Fruit fly (Drosophila melanogaster): ENCODE data around the gene Arl1.

Gene Arl1

DNA sequence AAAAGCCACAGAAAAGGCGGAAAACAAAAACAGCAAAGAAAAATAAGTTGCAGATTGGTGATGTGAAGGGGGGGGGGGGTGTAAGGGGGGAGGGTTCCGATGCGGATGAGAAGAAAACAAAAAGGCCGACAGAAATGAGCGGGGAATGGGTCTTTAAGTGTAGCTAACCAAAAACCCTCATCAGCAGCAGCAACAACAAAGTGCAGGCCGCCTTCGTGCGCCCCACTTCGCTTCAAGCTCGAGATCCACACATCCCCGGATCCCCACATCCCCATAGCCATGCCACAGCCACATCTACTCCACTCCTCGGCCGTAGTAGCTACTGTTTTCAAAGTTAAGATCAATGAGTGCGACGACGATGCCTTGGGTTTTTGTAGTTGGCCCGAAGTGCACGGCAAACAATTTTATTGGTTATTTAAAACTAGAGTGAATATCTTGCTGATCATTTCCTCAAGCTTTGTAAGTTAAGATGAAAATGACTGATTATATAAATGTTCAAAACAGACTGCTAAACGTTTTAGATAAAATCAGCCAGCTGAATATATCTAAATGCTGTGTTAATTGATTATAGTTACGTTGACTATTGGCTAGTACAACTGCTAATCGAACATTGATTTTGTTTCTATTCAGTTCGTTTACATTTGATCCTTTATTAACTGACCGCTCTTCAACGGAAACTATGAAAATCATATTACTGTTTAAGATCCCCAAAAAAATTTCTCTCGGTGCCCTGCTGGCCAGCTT is 41.5 kb downstream of the Arl1 start (continued):
- TF ChIP-seq CG2875 (GFP tag; optimal IDR thresholded peaks at IDR 0.05) (peak; percentile 10), Myb (GFP tag; optimal IDR thresholded peaks at IDR 0.05) (peak; percentile 13), bowl (GFP tag; IDR thresholded peaks at IDR 0.05) (no peak), org-1 (GFP tag; optimal IDR thresholded peaks at IDR 0.05) (peak; percentile 5)

DNA sequence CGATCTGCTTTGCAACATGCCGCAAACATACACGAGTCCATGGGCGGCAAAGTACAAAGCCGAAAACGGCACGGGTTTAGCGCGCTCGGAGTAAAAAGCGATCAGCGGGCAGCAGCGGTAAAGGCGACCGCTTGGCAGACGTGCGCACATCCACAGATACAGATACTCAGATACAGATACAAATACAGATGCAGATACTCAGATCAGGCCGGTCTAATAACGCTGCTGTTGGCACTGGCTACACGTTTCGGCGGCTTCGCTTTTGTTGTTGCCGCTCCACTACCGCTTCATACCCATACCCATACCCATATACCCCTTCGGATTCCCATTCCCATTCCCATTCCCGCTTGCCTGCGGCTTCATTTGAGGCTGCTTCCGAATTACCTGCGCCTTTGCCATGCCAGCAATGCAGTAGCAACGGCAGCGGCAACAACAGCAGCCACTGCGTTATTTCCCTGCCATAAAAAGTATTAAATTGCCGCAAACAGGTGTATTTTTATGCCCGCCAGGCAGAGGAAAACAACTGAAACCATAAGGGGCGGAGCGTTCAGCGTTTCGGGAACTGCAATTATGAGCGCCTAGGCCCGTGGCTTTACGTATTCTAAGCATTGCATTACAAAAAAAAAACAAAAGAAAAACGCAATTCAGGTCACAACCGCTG is 42.2 kb downstream of the Arl1 start:
- peak; percentile 32 for TF ChIP-seq HLHmδ (GFP tag; optimal IDR thresholded peaks at IDR 0.05)
- no peak for TF ChIP-seq CG7372 (GFP tag; IDR thresholded peaks at IDR 0.05)
- TF ChIP-seq Ets97D (GFP tag; optimal IDR thresholded peaks at IDR 0.05), result no peak
- no peak for TF ChIP-seq zf30C (GFP tag; optimal IDR thresholded peaks at IDR 0.05)
- no peak for TF ChIP-seq gcm2 (GFP tag; optimal IDR thresholded peaks at IDR 0.05)
- no peak for TF ChIP-seq p53 (GFP tag; optimal IDR thresholded peaks at IDR 0.05)
- TF ChIP-seq CG15479 (GFP tag; optimal IDR thresholded peaks at IDR 0.05), result peak; percentile 90
- no peak for TF ChIP-seq run (tag; optimal IDR thresholded peaks at IDR 0.05)
- TF ChIP-seq CG11504 (tag; optimal IDR thresholded peaks at IDR 0.05), result no peak
- 0 out of 2 replicates have a peak, but pooled peaks have one; percentile 9 for TF ChIP-seq Xrp1 (GFP tag; IDR thresholded peaks at IDR 0.05)
- peak; percentile 46 for TF ChIP-seq CG15269 (tag; optimal IDR thresholded peaks at IDR 0.05)
- peak; percentile 24 for TF ChIP-seq CG7271 (tag; optimal IDR thresholded peaks at IDR 0.05)
- TF ChIP-seq Nf-YC (tag; optimal IDR thresholded peaks at IDR 0.05), result no peak
- TF ChIP-seq CG4360 (GFP tag; IDR thresholded peaks at IDR 0.05), result peak; percentile 77
- TF ChIP-seq pros (GFP tag; optimal IDR thresholded peaks at IDR 0.05), result peak; percentile 9
- no peak for TF ChIP-seq CG12942 (GFP tag; optimal IDR thresholded peaks at IDR 0.05)
- TF ChIP-seq crol (GFP tag; IDR thresholded peaks at IDR 0.05), result peak; percentile 22; the same call in 1 of the 2 replicates
- no peak for TF ChIP-seq CG31441 (GFP tag; IDR thresholded peaks at IDR 0.05)
- TF ChIP-seq Med (GFP tag), result peak; percentile 9
- TF ChIP-seq ac (GFP tag; optimal IDR thresholded peaks at IDR 0.05), result peak; percentile 62
- 0 out of 4 replicates have a peak, but pooled peaks have one; percentile 27 for TF ChIP-seq chinmo (GFP tag; IDR thresholded peaks at IDR 0.05; ENCODE audit: partially characterized antibody)
- TF ChIP-seq gfzf (GFP tag; optimal IDR thresholded peaks at IDR 0.05), result no peak
- TF ChIP-seq zfh1 (GFP tag; IDR thresholded peaks at IDR 0.05), result 0 out of 3 replicates have a peak, but pooled peaks have one; percentile 15
- TF ChIP-seq cas (GFP tag; IDR thresholded peaks at IDR 0.05), result no peak
- TF ChIP-seq Poxn (GFP tag; IDR thresholded peaks at IDR 0.05), result no peak
- TF ChIP-seq grn (GFP tag; optimal IDR thresholded peaks at IDR 0.05), result peak; percentile 32
- 0 out of 2 replicates have a peak, but pooled peaks have one; percentile 3 for TF ChIP-seq CG6689 (GFP tag; IDR thresholded peaks at IDR 0.05)
- TF ChIP-seq zen2 (GFP tag; IDR thresholded peaks at IDR 0.05; ENCODE audit: partially characterized antibody), result no peak
- TF ChIP-seq Hmr (GFP tag; optimal IDR thresholded peaks at IDR 0.05), result no peak
- TF ChIP-seq CG10543 (GFP tag; optimal IDR thresholded peaks at IDR 0.05), result peak; percentile 4
- TF ChIP-seq CG13775 (GFP tag; optimal IDR thresholded peaks at IDR 0.05), result no peak
- TF ChIP-seq CG11247 (GFP tag; IDR thresholded peaks at IDR 0.05), result 0 out of 2 replicates have a peak, but pooled peaks have one; percentile 23
- TF ChIP-seq cg (GFP tag; optimal IDR thresholded peaks at IDR 0.05), result peak; percentile 61
- TF ChIP-seq tll (GFP tag; optimal IDR thresholded peaks at IDR 0.05), result peak in 1 of 2 experiments; percentile 96
- TF ChIP-seq pan (optimal IDR thresholded peaks at IDR 0.05), result peak in 1 of 2 experiments; percentile 59
- peak in 1 of 2 experiments; percentile 67 for TF ChIP-seq pan (GFP tag; optimal IDR thresholded peaks at IDR 0.05 in 1 of 2, IDR thresholded peaks at IDR 0.05 in 1 of 2)
- no peak for TF ChIP-seq dm (GFP tag; optimal IDR thresholded peaks at IDR 0.05)
- no peak for TF ChIP-seq stc (GFP tag; IDR thresholded peaks at IDR 0.05)
- TF ChIP-seq CG7556 (GFP tag; optimal IDR thresholded peaks at IDR 0.05), result no peak
- peak; percentile 95 for TF ChIP-seq cad (GFP tag; optimal IDR thresholded peaks at IDR 0.05)
- 0 out of 2 replicates have a peak, but pooled peaks have one; percentile 17 for TF ChIP-seq sob (GFP tag; IDR thresholded peaks at IDR 0.05)
- TF ChIP-seq CG12769 (tag; optimal IDR thresholded peaks at IDR 0.05), result peak; percentile 28
